Worm (Caenorhabditis elegans) whole organism, young adult: ENCODE results near the gene D2063.1.
"Not testable (repeated sequence)": the region's sequence is repeated elsewhere in the genome, so short reads cannot be mapped to it uniquely, and the experiment has no call there.

Source experiments
- attf-3 ChIP-seq: fragments of 200-800 bp; sonication (Bioruptor generic); conservative IDR thresholded peaks from 2 replicates; pipeline ENCODE4 v1.3.6; 2022; ENCODE audit warnings: missing genetic modification reagents, missing genetic modification characterization, missing compliant biosample characterization
- dpl-1 ChIP-seq: fragments of 150-350 bp; optimal IDR thresholded peaks from 2 replicates; lab custom pipeline; 2014; ENCODE audit warnings: missing biosample characterization, missing genetic modification reagents, missing genetic modification characterization
- sea-2 ChIP-seq: fragments of 200-800 bp; sonication (Bioruptor generic); IDR thresholded peaks from 2 replicates; pipeline ENCODE4 v1.3.6; 2022; ENCODE audit warnings: missing genetic modification characterization, missing compliant biosample characterization
- snpc-1.1 ChIP-seq: sonication (generic microtip); optimal IDR thresholded peaks from 2 replicates; lab custom pipeline; 2017; ENCODE audit warnings: missing genetic modification characterization, mild to moderate bottlenecking, missing compliant biosample characterization, antibody characterized with exemption, moderate library complexity, missing genotype, missing genetic modification reagents; ENCODE audit not compliant: insufficient read depth
- snpc-1.3 ChIP-seq: sonication (generic microtip); optimal IDR thresholded peaks from 2 replicates; lab custom pipeline; 2017; ENCODE audit warnings: missing genetic modification characterization, mild to moderate bottlenecking, missing compliant biosample characterization, antibody characterized with exemption, moderate library complexity, missing genotype, missing genetic modification reagents; ENCODE audit not compliant: insufficient read depth
- snpc-4 ChIP-seq, 5 experiments: fragments of 150-350 bp in 1 of 5; sonication (generic microtip) in 4 of 5; optimal IDR thresholded peaks; 2 replicates each; lab custom pipeline; 2014 to 2018; ENCODE audit warnings: missing genetic modification characterization in 5 of 5, missing biosample characterization in 3 of 5, antibody characterized with exemption in 2 of 5, mild to moderate bottlenecking in 2 of 5, missing compliant biosample characterization in 2 of 5, missing genotype in 2 of 5, moderate library complexity in 2 of 5, missing genetic modification reagents in 1 of 5
- unc-130 ChIP-seq: sonication (generic microtip); optimal IDR thresholded peaks from 2 replicates; lab custom pipeline; 2016; ENCODE audit warnings: missing genetic modification reagents, missing genetic modification characterization, missing compliant biosample characterization

- not testable (repeated sequence) for TF ChIP-seq snpc-1.1; unc-130; sea-2; snpc-1.3; attf-3 (GFP tag; lab: Robert Waterston, UW); dpl-1 (GFP tag; lab: Kevin White, UChicago); snpc-4 (GFP tag; optimal IDR thresholded peaks at IDR 0.05; lab: Kevin White, UChicago); snpc-4 (tag; optimal IDR thresholded peaks at IDR 0.05; lab: Kevin White, UChicago)
These were observed 48.2 kb upstream of the D2063.1 start, which contains the start of gene srt-20 for ce11 chrV:4278735-4279134.
